Worm (Caenorhabditis elegans) whole organism, young adult: Measurements from ENCODE around the gene F37C4.6.
A peak's percentile ranks its signal among the peaks of the same experiment; 100 is the strongest.

Source experiments
- B0019.2 ChIP-seq: fragments of 200-800 bp; sonication (Bioruptor generic); conservative IDR thresholded peaks from 2 replicates; pipeline ENCODE4 v1.3.6; 2022; ENCODE audit warnings: missing genetic modification reagents, missing genetic modification characterization, missing compliant biosample characterization
- C06A6.2 ChIP-seq: fragments of 200-800 bp; sonication (Bioruptor generic); conservative IDR thresholded peaks from 2 replicates; pipeline ENCODE4 v1.3.6; 2022; ENCODE audit warnings: missing genetic modification characterization, missing compliant biosample characterization
- D2030.7 ChIP-seq: fragments of 200-800 bp; sonication (Bioruptor generic); IDR thresholded peaks from 2 replicates; pipeline ENCODE4 v1.3.6; 2022; ENCODE audit warnings: missing genetic modification reagents, missing genetic modification characterization, missing compliant biosample characterization
- F23B12.7 ChIP-seq: sonication (generic microtip); optimal IDR thresholded peaks from 2 replicates; lab custom pipeline; 2017; ENCODE audit warnings: missing genetic modification characterization, mild to moderate bottlenecking, missing compliant biosample characterization, antibody characterized with exemption, moderate library complexity; ENCODE audit not compliant: insufficient read depth
- F33H1.4 ChIP-seq: fragments of 200-800 bp; sonication (Bioruptor generic); IDR thresholded peaks from 2 replicates; pipeline ENCODE4 v1.3.6; 2022; ENCODE audit warnings: missing genetic modification reagents, missing genetic modification characterization, missing compliant biosample characterization
- F39B2.1 ChIP-seq: fragments of 200-800 bp; sonication (Bioruptor generic); IDR thresholded peaks from 2 replicates; pipeline ENCODE4 v1.3.6; 2022; ENCODE audit warnings: missing genetic modification reagents, missing genetic modification characterization, missing compliant biosample characterization
- F49E8.2 ChIP-seq: sonication (generic microtip); optimal IDR thresholded peaks from 3 replicates; lab custom pipeline; 2017; ENCODE audit warnings: missing genetic modification characterization, mild to moderate bottlenecking, missing compliant biosample characterization, antibody characterized with exemption, moderate library complexity; ENCODE audit not compliant: insufficient read depth
- F52B5.7 ChIP-seq: sonication (generic microtip); optimal IDR thresholded peaks from 2 replicates; lab custom pipeline; 2016; ENCODE audit warnings: mild to moderate bottlenecking, missing genetic modification characterization, missing compliant biosample characterization
- F57A8.1 ChIP-seq: fragments of 200-800 bp; sonication (Bioruptor generic); optimal IDR thresholded peaks from 2 replicates; lab custom pipeline; 2018; ENCODE audit warnings: mild to moderate bottlenecking, missing genetic modification characterization, moderate library complexity, missing compliant biosample characterization
- K12H6.12 ChIP-seq: fragments of 200-800 bp; sonication (Bioruptor generic); optimal IDR thresholded peaks from 2 replicates; lab custom pipeline; 2018; ENCODE audit warnings: mild to moderate bottlenecking, missing genetic modification characterization, missing compliant biosample characterization
- T26A5.8 ChIP-seq: sonication (generic microtip); optimal IDR thresholded peaks from 2 replicates; lab custom pipeline; 2016; ENCODE audit warnings: missing genetic modification characterization, missing compliant biosample characterization
- Y67H2A.10 ChIP-seq: fragments of 200-800 bp; sonication (Bioruptor generic); conservative IDR thresholded peaks from 2 replicates; pipeline ENCODE4 v1.3.6; 2022; ENCODE audit warnings: missing genetic modification reagents, missing genetic modification characterization, missing compliant biosample characterization
- Y79H2A.3 ChIP-seq: fragments of 200-800 bp; sonication (Bioruptor generic); conservative IDR thresholded peaks from 2 replicates; pipeline ENCODE4 v1.3.6; 2022; ENCODE audit warnings: missing genetic modification reagents, missing genetic modification characterization, missing compliant biosample characterization
- ZK185.1 ChIP-seq: sonication (generic microtip); optimal IDR thresholded peaks from 2 replicates; lab custom pipeline; 2016; ENCODE audit warnings: mild to moderate bottlenecking, missing genetic modification characterization, missing compliant biosample characterization; ENCODE audit not compliant: poor library complexity, severe bottlenecking
- akir-1 ChIP-seq: fragments of 200-800 bp; sonication (Bioruptor generic); optimal IDR thresholded peaks from 2 replicates; lab custom pipeline; 2018; ENCODE audit warnings: mild to moderate bottlenecking, missing genetic modification characterization, moderate library complexity, missing compliant biosample characterization
- aptf-2 ChIP-seq: fragments of 200-800 bp; sonication (Bioruptor generic); conservative IDR thresholded peaks from 2 replicates; pipeline ENCODE4 v1.3.6; 2022; ENCODE audit warnings: missing genetic modification reagents, missing genetic modification characterization, missing compliant biosample characterization
- cebp-2 ChIP-seq: fragments of 200-800 bp; sonication (Bioruptor generic); IDR thresholded peaks from 2 replicates; pipeline ENCODE4 v1.3.6; 2022; ENCODE audit warnings: missing genetic modification characterization, missing compliant biosample characterization
- ceh-27 ChIP-seq: fragments of 200-800 bp; sonication (Bioruptor generic); optimal IDR thresholded peaks from 2 replicates; lab custom pipeline; 2018; ENCODE audit warnings: mild to moderate bottlenecking, missing genetic modification characterization, moderate library complexity, missing compliant biosample characterization
- ceh-58 ChIP-seq: fragments of 200-800 bp; sonication (Bioruptor generic); IDR thresholded peaks from 2 replicates; pipeline ENCODE4 v1.3.6; 2022; ENCODE audit warnings: missing genetic modification characterization, missing compliant biosample characterization
- ceh-91 ChIP-seq: fragments of 200-800 bp; sonication (Bioruptor generic); IDR thresholded peaks from 2 replicates; pipeline ENCODE4 v1.3.6; 2022; ENCODE audit warnings: missing genetic modification reagents, missing genetic modification characterization, missing compliant biosample characterization
- die-1 ChIP-seq: sonication (generic microtip); optimal IDR thresholded peaks from 2 replicates; lab custom pipeline; 2016; ENCODE audit warnings: missing genotype, mild to moderate bottlenecking, missing genetic modification characterization, missing compliant biosample characterization
- egl-18 ChIP-seq: fragments of 200-800 bp; sonication (Bioruptor generic); IDR thresholded peaks from 2 replicates; pipeline ENCODE4 v1.3.6; 2022; ENCODE audit warnings: missing genetic modification reagents, missing genetic modification characterization, missing compliant biosample characterization
- egl-44 ChIP-seq: fragments of 200-800 bp; sonication (Bioruptor generic); IDR thresholded peaks from 2 replicates; pipeline ENCODE4 v1.3.6; 2022; ENCODE audit warnings: missing genetic modification reagents, missing genetic modification characterization, missing compliant biosample characterization
- ekl-4 ChIP-seq: fragments of 200-800 bp; sonication (Bioruptor generic); IDR thresholded peaks from 2 replicates; pipeline ENCODE4 v1.3.6; 2022; ENCODE audit warnings: missing genetic modification reagents, missing genetic modification characterization, missing compliant biosample characterization
- ets-4 ChIP-seq: fragments of 200-800 bp; sonication (Bioruptor generic); optimal IDR thresholded peaks from 2 replicates; lab custom pipeline; 2018; ENCODE audit warnings: mild to moderate bottlenecking, missing genetic modification characterization, missing compliant biosample characterization
- hlh-26 ChIP-seq: fragments of 200-800 bp; sonication (Bioruptor generic); conservative IDR thresholded peaks from 2 replicates; pipeline ENCODE4 v1.3.6; 2022; ENCODE audit warnings: missing genetic modification reagents, missing genetic modification characterization, missing compliant biosample characterization
- hmg-1.2 ChIP-seq: fragments of 200-800 bp; sonication (Bioruptor generic); IDR thresholded peaks from 2 replicates; pipeline ENCODE4 v1.3.6; 2022; ENCODE audit warnings: missing genetic modification reagents, missing genetic modification characterization, missing compliant biosample characterization
- let-526 ChIP-seq: fragments of 200-800 bp; sonication (Bioruptor generic); IDR thresholded peaks from 2 replicates; pipeline ENCODE4 v1.3.6; 2022; ENCODE audit warnings: missing genetic modification reagents, missing genetic modification characterization, missing compliant biosample characterization
- lin-35 ChIP-seq, 3 experiments: fragments of 150-350 bp in 2 of 3; sonication (generic microtip) in 1 of 3; optimal IDR thresholded peaks; 2 replicates each; lab custom pipeline; 2014 to 2018; ENCODE audit warnings: missing biosample characterization in 3 of 3, missing genetic modification characterization in 3 of 3, missing genetic modification reagents in 3 of 3
- lin-40 ChIP-seq: sonication (generic microtip); optimal IDR thresholded peaks from 2 replicates; lab custom pipeline; 2016; ENCODE audit warnings: missing genetic modification characterization, mild to moderate bottlenecking, missing compliant biosample characterization, missing genotype, missing genetic modification reagents
- lir-1 ChIP-seq: fragments of 200-800 bp; sonication (Bioruptor generic); conservative IDR thresholded peaks from 2 replicates; pipeline ENCODE4 v1.3.6; 2022; ENCODE audit warnings: missing genetic modification reagents, missing genetic modification characterization, missing compliant biosample characterization
- lsy-27 ChIP-seq: sonication (generic microtip); optimal IDR thresholded peaks from 2 replicates; lab custom pipeline; 2017; ENCODE audit warnings: missing genetic modification characterization, mild to moderate bottlenecking, missing compliant biosample characterization, antibody characterized with exemption, missing genotype, borderline replicate concordance; ENCODE audit not compliant: insufficient read depth
- madf-8 ChIP-seq: fragments of 200-800 bp; sonication (Bioruptor generic); conservative IDR thresholded peaks from 2 replicates; pipeline ENCODE4 v1.3.6; 2022; ENCODE audit warnings: missing genetic modification reagents, missing genetic modification characterization, missing compliant biosample characterization
- mes-4 ChIP-seq: sonication (generic microtip); optimal IDR thresholded peaks from 2 replicates; lab custom pipeline; 2016; ENCODE audit warnings: missing genotype, missing genetic modification characterization, missing compliant biosample characterization
- nfya-2 ChIP-seq: fragments of 200-800 bp; sonication (Bioruptor generic); IDR thresholded peaks from 2 replicates; pipeline ENCODE4 v1.3.6; 2022; ENCODE audit warnings: missing genetic modification reagents, missing genetic modification characterization, missing compliant biosample characterization
- nhr-80 ChIP-seq: sonication (generic microtip); optimal IDR thresholded peaks from 2 replicates; lab custom pipeline; 2016; ENCODE audit warnings: missing genetic modification characterization, missing compliant biosample characterization
- nhr-90 ChIP-seq: sonication (generic microtip); optimal IDR thresholded peaks from 2 replicates; lab custom pipeline; 2016; ENCODE audit warnings: missing genotype, mild to moderate bottlenecking, missing genetic modification characterization, missing compliant biosample characterization
- rec-8 ChIP-seq, 2 experiments: sonication (generic microtip); optimal IDR thresholded peaks; 2 replicates each; lab custom pipeline; 2016; ENCODE audit warnings: mild to moderate bottlenecking in 2 of 2, missing genetic modification characterization in 2 of 2, missing genetic modification reagents in 2 of 2, missing genotype in 2 of 2, missing biosample characterization in 1 of 2, missing compliant biosample characterization in 1 of 2, moderate library complexity in 1 of 2
- rpc-1 ChIP-seq, 2 experiments: fragments of 150-350 bp in 1 of 2; sonication (generic microtip) in 1 of 2; optimal IDR thresholded peaks; 2 replicates each; lab custom pipeline; 2014 to 2018; ENCODE audit warnings: missing biosample characterization in 1 of 2, missing genetic modification characterization in 1 of 2, missing genetic modification reagents in 1 of 2, missing genotype in 1 of 2
- sea-2 ChIP-seq: fragments of 200-800 bp; sonication (Bioruptor generic); IDR thresholded peaks from 2 replicates; pipeline ENCODE4 v1.3.6; 2022; ENCODE audit warnings: missing genetic modification characterization, missing compliant biosample characterization
- snpc-1.3 ChIP-seq: sonication (generic microtip); optimal IDR thresholded peaks from 2 replicates; lab custom pipeline; 2017; ENCODE audit warnings: missing genetic modification characterization, mild to moderate bottlenecking, missing compliant biosample characterization, antibody characterized with exemption, moderate library complexity, missing genotype, missing genetic modification reagents; ENCODE audit not compliant: insufficient read depth
- snpc-3.4 ChIP-seq: sonication (generic microtip); optimal IDR thresholded peaks from 2 replicates; lab custom pipeline; 2017; ENCODE audit warnings: missing genetic modification characterization, mild to moderate bottlenecking, missing compliant biosample characterization, antibody characterized with exemption, moderate library complexity, missing genotype, missing genetic modification reagents
- somi-1 ChIP-seq: fragments of 200-800 bp; sonication (Bioruptor generic); optimal IDR thresholded peaks from 2 replicates; lab custom pipeline; 2018; ENCODE audit warnings: mild to moderate bottlenecking, missing genetic modification characterization, missing compliant biosample characterization
- sptf-2 ChIP-seq: fragments of 200-800 bp; sonication (Bioruptor generic); optimal IDR thresholded peaks from 2 replicates; lab custom pipeline; 2018; ENCODE audit warnings: mild to moderate bottlenecking, missing genetic modification characterization, missing compliant biosample characterization
- tlf-1 ChIP-seq: fragments of 200-800 bp; sonication (Bioruptor generic); optimal IDR thresholded peaks from 2 replicates; lab custom pipeline; 2018; ENCODE audit warnings: mild to moderate bottlenecking, missing genetic modification characterization, missing compliant biosample characterization
- xnd-1 ChIP-seq: sonication (generic microtip); optimal IDR thresholded peaks from 2 replicates; lab custom pipeline; 2016; ENCODE audit warnings: missing genotype, missing genetic modification reagents, missing genetic modification characterization, missing compliant biosample characterization
- zim-3 ChIP-seq: sonication (generic microtip); optimal IDR thresholded peaks from 2 replicates; lab custom pipeline; 2017; ENCODE audit warnings: mild to moderate bottlenecking, missing genetic modification characterization, moderate library complexity, missing compliant biosample characterization
- ztf-3 ChIP-seq: fragments of 200-800 bp; sonication (Bioruptor generic); optimal IDR thresholded peaks from 2 replicates; lab custom pipeline; 2018; ENCODE audit warnings: mild to moderate bottlenecking, missing genetic modification characterization, missing compliant biosample characterization

The F37C4.6 gene

DNA sequence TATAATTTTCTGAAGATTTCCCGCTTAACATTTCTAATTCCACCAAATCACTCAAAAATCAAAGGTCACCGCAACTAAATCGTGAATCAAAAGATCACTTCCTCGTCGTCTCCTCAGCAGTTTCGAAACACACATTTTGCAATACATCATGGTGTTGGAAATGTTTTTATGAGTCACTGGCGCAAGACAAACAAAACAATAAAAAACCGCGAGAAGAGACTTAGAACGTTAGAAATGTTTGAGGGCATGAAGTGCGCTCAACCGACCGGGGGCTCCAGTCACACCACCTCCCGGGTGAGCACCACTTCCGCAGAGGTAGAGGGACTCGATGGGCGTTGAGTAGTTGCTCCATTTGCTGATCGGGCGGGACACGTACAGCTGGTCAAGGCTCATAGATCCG is 2.9 kb downstream of the F37C4.6 start:
- TF ChIP-seq snpc-1.3 (tag; lab: Kevin White, UChicago) (no peak), F52B5.7 (tag; lab: Kevin White, UChicago) (no peak), F49E8.2 (tag; lab: Kevin White, UChicago) (no peak), lsy-27 (tag; lab: Kevin White, UChicago) (no peak), die-1 (tag; lab: Kevin White, UChicago) (no peak), lir-1 (GFP tag; lab: Robert Waterston, UW) (no peak), ets-4 (GFP tag; lab: Kevin White, UChicago) (no peak), cebp-2 (GFP tag; lab: Robert Waterston, UW) (no peak), F23B12.7 (no peak), snpc-3.4 (no peak), sptf-2 (GFP tag; lab: Kevin White, UChicago) (no peak), Y79H2A.3 (GFP tag; lab: Robert Waterston, UW) (no peak), ceh-58 (GFP tag; lab: Robert Waterston, UW) (no peak), nfya-2 (GFP tag; lab: Robert Waterston, UW) (no peak), F57A8.1 (GFP tag; lab: Kevin White, UChicago) (no peak), T26A5.8 (no peak), ZK185.1 (tag; lab: Kevin White, UChicago) (no peak), xnd-1 (tag; lab: Kevin White, UChicago) (no peak), egl-18 (no peak), egl-44 (no peak), ceh-27 (GFP tag; lab: Kevin White, UChicago) (no peak), B0019.2 (GFP tag; lab: Robert Waterston, UW) (no peak), K12H6.12 (tag; lab: Kevin White, UChicago) (no peak), madf-8 (GFP tag; lab: Robert Waterston, UW) (no peak), ceh-91 (GFP tag; lab: Robert Waterston, UW) (no peak), rpc-1 (optimal IDR thresholded peaks at IDR 0.05; lab: Kevin White, UChicago) (no peak), rpc-1 (tag; optimal IDR thresholded peaks at IDR 0.05; lab: Kevin White, UChicago) (no peak), aptf-2 (no peak), C06A6.2 (GFP tag; lab: Robert Waterston, UW) (no peak), zim-3 (tag; lab: Kevin White, UChicago) (no peak), Y67H2A.10 (GFP tag; lab: Robert Waterston, UW) (no peak), akir-1 (GFP tag; lab: Kevin White, UChicago) (no peak), ekl-4 (no peak), D2030.7 (GFP tag; lab: Robert Waterston, UW) (no peak), hlh-26 (GFP tag; lab: Robert Waterston, UW) (no peak), somi-1 (GFP tag; lab: Kevin White, UChicago) (no peak), F33H1.4 (GFP tag; lab: Robert Waterston, UW) (no peak), tlf-1 (GFP tag; lab: Kevin White, UChicago) (no peak), lin-35 (GFP tag; optimal IDR thresholded peaks at IDR 0.05; lab: Kevin White, UChicago) (peak in 1 of 3 experiments; percentile 37), nhr-90 (no peak), F39B2.1 (GFP tag; lab: Robert Waterston, UW) (no peak), hmg-1.2 (GFP tag; lab: Robert Waterston, UW) (peak; percentile 39; the same call in 1 of the 2 replicates), lin-40 (tag; lab: Kevin White, UChicago) (no peak), mes-4 (tag; lab: Kevin White, UChicago) (no peak), let-526 (GFP tag; lab: Robert Waterston, UW) (no peak), sea-2 (no peak), rec-8 (tag; optimal IDR thresholded peaks at IDR 0.05; lab: Kevin White, UChicago) (no peak), ztf-3 (GFP tag; lab: Kevin White, UChicago) (no peak), nhr-80 (tag; lab: Kevin White, UChicago) (peak; percentile 39)
